Fruit fly (Drosophila melanogaster): ENCODE data around the gene CG17292.
A peak's percentile ranks its signal among the peaks of the same experiment; 100 is the strongest.

CG17292 gene

dm6 chr2L:8420259-8420930, 50.1 kb downstream of the CG17292 start (continued):
- no peak for TF ChIP-seq Scr (GFP tag; IDR thresholded peaks at IDR 0.05; ENCODE audit: partially characterized antibody)
- TF ChIP-seq sna (GFP tag; IDR thresholded peaks at IDR 0.05; ENCODE audit: partially characterized antibody), result no peak
- peak; percentile 78 for TF ChIP-seq Trl (optimal IDR thresholded peaks at IDR 0.05)
- TF ChIP-seq Trl (GFP tag; optimal IDR thresholded peaks at IDR 0.05), result no peak
- TF ChIP-seq stwl (tag; optimal IDR thresholded peaks at IDR 0.05), result no peak
- no peak for TF ChIP-seq unpg (GFP tag; optimal IDR thresholded peaks at IDR 0.05)
- no peak for TF ChIP-seq trh (GFP tag; optimal IDR thresholded peaks at IDR 0.05)
- TF ChIP-seq CG14014 (GFP tag; IDR thresholded peaks at IDR 0.05), result no peak
- no peak for TF ChIP-seq CG18476 (GFP tag; optimal IDR thresholded peaks at IDR 0.05)
- no peak for TF ChIP-seq ttk (GFP tag; IDR thresholded peaks at IDR 0.05)
- TF ChIP-seq sug (tag; optimal IDR thresholded peaks at IDR 0.05), result no peak
- no peak for TF ChIP-seq CG10979 (tag; optimal IDR thresholded peaks at IDR 0.05)
- no peak for TF ChIP-seq aop (GFP tag; IDR thresholded peaks at IDR 0.05)
- TF ChIP-seq psq (GFP tag; optimal IDR thresholded peaks at IDR 0.05), result no peak
- TF ChIP-seq CG15269 (tag; optimal IDR thresholded peaks at IDR 0.05), result peak; percentile 8
- TF ChIP-seq otp (GFP tag; IDR thresholded peaks at IDR 0.05), result no peak
- TF ChIP-seq Hr78 (GFP tag; optimal IDR thresholded peaks at IDR 0.05), result no peak
- peak; percentile 17 for TF ChIP-seq Oli (tag; optimal IDR thresholded peaks at IDR 0.05)
- TF ChIP-seq CG1529 (GFP tag; optimal IDR thresholded peaks at IDR 0.05), result no peak
- TF ChIP-seq CG12942 (GFP tag; optimal IDR thresholded peaks at IDR 0.05), result no peak
- TF ChIP-seq gem (tag; optimal IDR thresholded peaks at IDR 0.05), result peak; percentile 45
- peak; percentile 42; the same call in 2 of the 3 replicates for TF ChIP-seq row (GFP tag; IDR thresholded peaks at IDR 0.05)
- TF ChIP-seq Usf (GFP tag; optimal IDR thresholded peaks at IDR 0.05), result no peak
- no peak for TF ChIP-seq dimm (GFP tag; IDR thresholded peaks at IDR 0.05)
- no peak for TF ChIP-seq mam (GFP tag; optimal IDR thresholded peaks at IDR 0.05)
- TF ChIP-seq bigmax (GFP tag; optimal IDR thresholded peaks at IDR 0.05), result no peak
- no peak for TF ChIP-seq Lhr (GFP tag; optimal IDR thresholded peaks at IDR 0.05)
- no peak for TF ChIP-seq odd (GFP tag; optimal IDR thresholded peaks at IDR 0.05)
- TF ChIP-seq tx (GFP tag; optimal IDR thresholded peaks at IDR 0.05), result no peak
- TF ChIP-seq CG12155 (GFP tag; optimal IDR thresholded peaks at IDR 0.05), result no peak
- TF ChIP-seq Myb (GFP tag; optimal IDR thresholded peaks at IDR 0.05), result no peak
- TF ChIP-seq bsh (GFP tag; optimal IDR thresholded peaks at IDR 0.05), result no peak
- peak; percentile 31; the same call in 1 of the 2 replicates for TF ChIP-seq chm (GFP tag; IDR thresholded peaks at IDR 0.05)
- TF ChIP-seq CG11504 (tag; optimal IDR thresholded peaks at IDR 0.05), result peak; percentile 34
- no peak for TF ChIP-seq nerfin-2 (GFP tag; IDR thresholded peaks at IDR 0.05; ENCODE audit: partially characterized antibody)
- TF ChIP-seq CG8089 (GFP tag; optimal IDR thresholded peaks at IDR 0.05), result no peak
- TF ChIP-seq Lim3 (GFP tag; IDR thresholded peaks at IDR 0.05), result no peak
- no peak for TF ChIP-seq B-H1 (GFP tag; IDR thresholded peaks at IDR 0.05)
- peak; percentile 7 for TF ChIP-seq CG7839 (tag; optimal IDR thresholded peaks at IDR 0.05)
- no peak for TF ChIP-seq sim (GFP tag; IDR thresholded peaks at IDR 0.05)
- TF ChIP-seq CG6854 (GFP tag; optimal IDR thresholded peaks at IDR 0.05), result no peak
- TF ChIP-seq CG42726 (GFP tag; IDR thresholded peaks at IDR 0.05; ENCODE audit: partially characterized antibody), result no peak
- TF ChIP-seq ftz-f1 (GFP tag; optimal IDR thresholded peaks at IDR 0.05), result no peak
